Worm (Caenorhabditis elegans) whole organism, late embryonic: ENCODE results near the gene Y73B6BL.44.

ENCODE experiments used
- C38D4.7 ChIP-seq: fragments of 200-800 bp; sonication (Bioruptor generic); optimal IDR thresholded peaks from 2 replicates; lab custom pipeline; 2018; ENCODE audit warnings: mild to moderate bottlenecking, missing genetic modification characterization, moderate library complexity, missing compliant biosample characterization
- K02D7.2 ChIP-seq: sonication (generic microtip); optimal IDR thresholded peaks from 2 replicates; lab custom pipeline; 2017; ENCODE audit warnings: mild to moderate bottlenecking, missing genetic modification characterization, missing compliant biosample characterization
- Y22D7AL.16 ChIP-seq: sonication (generic microtip); optimal IDR thresholded peaks from 2 replicates; lab custom pipeline; 2016; ENCODE audit warnings: missing genetic modification characterization, missing compliant biosample characterization
- ama-1 ChIP-seq: fragments of 150-350 bp; optimal IDR thresholded peaks from 2 replicates; lab custom pipeline; 2014
- ceh-19 ChIP-seq: fragments of 200-800 bp; sonication (Bioruptor generic); optimal IDR thresholded peaks from 2 replicates; lab custom pipeline; 2018; ENCODE audit warnings: mild to moderate bottlenecking, missing genetic modification characterization, missing compliant biosample characterization
- ceh-30 ChIP-seq: fragments of 150-350 bp; optimal IDR thresholded peaks from 2 replicates; lab custom pipeline; 2014; ENCODE audit warnings: missing biosample characterization, missing genetic modification characterization
- ceh-34 ChIP-seq: sonication (generic microtip); optimal IDR thresholded peaks from 2 replicates; lab custom pipeline; 2016; ENCODE audit warnings: mild to moderate bottlenecking, missing genetic modification characterization, missing compliant biosample characterization
- ceh-45 ChIP-seq: fragments of 200-800 bp; sonication (Bioruptor generic); IDR thresholded peaks from 2 replicates; pipeline ENCODE4 v1.3.6; 2022; ENCODE audit warnings: missing genetic modification reagents, missing genetic modification characterization, missing compliant biosample characterization
- ceh-48 ChIP-seq: sonication (generic microtip); optimal IDR thresholded peaks from 2 replicates; lab custom pipeline; 2016; ENCODE audit warnings: missing genetic modification characterization, inconsistent platforms, missing compliant biosample characterization
- che-1 ChIP-seq: sonication (generic microtip); optimal IDR thresholded peaks from 2 replicates; lab custom pipeline; 2016; ENCODE audit warnings: mild to moderate bottlenecking, missing genetic modification characterization, missing compliant biosample characterization
- dmd-4 ChIP-seq: sonication (generic microtip); optimal IDR thresholded peaks from 2 replicates; lab custom pipeline; 2016; ENCODE audit warnings: borderline replicate concordance, missing genetic modification characterization, missing compliant biosample characterization
- dve-1 ChIP-seq: sonication (generic microtip); optimal IDR thresholded peaks from 2 replicates; lab custom pipeline; 2017; ENCODE audit warnings: antibody characterized with exemption, mild to moderate bottlenecking, missing genetic modification characterization, missing compliant biosample characterization
- fkh-10 ChIP-seq: fragments of 150-350 bp; optimal IDR thresholded peaks from 2 replicates; lab custom pipeline; 2014; ENCODE audit warnings: missing biosample characterization, missing genetic modification reagents, missing genetic modification characterization
- gmeb-2 ChIP-seq: sonication (generic microtip); optimal IDR thresholded peaks from 2 replicates; lab custom pipeline; 2016; ENCODE audit warnings: missing genetic modification characterization, inconsistent platforms, missing compliant biosample characterization
- hlh-13 ChIP-seq: fragments of 200-800 bp; sonication (Bioruptor generic); optimal IDR thresholded peaks from 2 replicates; lab custom pipeline; 2018; ENCODE audit warnings: mild to moderate bottlenecking, missing genetic modification characterization, missing compliant biosample characterization
- hlh-15 ChIP-seq: sonication (generic microtip); optimal IDR thresholded peaks from 2 replicates; lab custom pipeline; 2016; ENCODE audit warnings: missing genetic modification characterization, missing compliant biosample characterization
- hlh-30 ChIP-seq: sonication (generic microtip); optimal IDR thresholded peaks from 2 replicates; lab custom pipeline; 2017; ENCODE audit warnings: antibody characterized with exemption, missing genetic modification characterization, missing compliant biosample characterization; ENCODE audit not compliant: insufficient read depth
- hlh-6 ChIP-seq: sonication (generic microtip); optimal IDR thresholded peaks from 2 replicates; lab custom pipeline; 2016; ENCODE audit warnings: missing genotype, missing genetic modification characterization, missing compliant biosample characterization
- hlh-8 ChIP-seq: sonication (generic microtip); optimal IDR thresholded peaks from 2 replicates; lab custom pipeline; 2016; ENCODE audit warnings: missing genotype, missing genetic modification characterization, missing compliant biosample characterization
- lim-6 ChIP-seq: sonication (generic microtip); optimal IDR thresholded peaks from 2 replicates; lab custom pipeline; 2016; ENCODE audit warnings: missing genetic modification characterization, missing compliant biosample characterization
- lin-11 ChIP-seq: fragments of 200-800 bp; sonication (Bioruptor generic); optimal IDR thresholded peaks from 2 replicates; lab custom pipeline; 2018; ENCODE audit warnings: mild to moderate bottlenecking, missing genetic modification characterization, missing compliant biosample characterization
- mec-3 ChIP-seq: sonication (generic microtip); optimal IDR thresholded peaks from 2 replicates; lab custom pipeline; 2016; ENCODE audit warnings: borderline replicate concordance, missing genetic modification characterization, missing compliant biosample characterization
- nfya-1 ChIP-seq: sonication (generic microtip); optimal IDR thresholded peaks from 2 replicates; lab custom pipeline; 2017; ENCODE audit warnings: missing genetic modification characterization, mild to moderate bottlenecking, missing compliant biosample characterization, antibody characterized with exemption, moderate library complexity
- nhr-11 ChIP-seq: fragments of 150-350 bp; optimal IDR thresholded peaks from 2 replicates; lab custom pipeline; 2014; ENCODE audit warnings: missing biosample characterization, missing genetic modification characterization
- nhr-232 ChIP-seq: sonication (generic microtip); optimal IDR thresholded peaks from 2 replicates; lab custom pipeline; 2016; ENCODE audit warnings: missing genetic modification characterization, missing compliant biosample characterization
- pag-3 ChIP-seq: sonication (generic microtip); optimal IDR thresholded peaks from 2 replicates; lab custom pipeline; 2016; ENCODE audit warnings: missing compliant biosample characterization, missing genetic modification characterization, borderline replicate concordance
- pat-9 ChIP-seq: fragments of 200-800 bp; sonication (Bioruptor generic); optimal IDR thresholded peaks from 2 replicates; lab custom pipeline; 2018; ENCODE audit warnings: mild to moderate bottlenecking, missing genetic modification characterization, moderate library complexity, missing compliant biosample characterization
- pax-1 ChIP-seq: fragments of 150-350 bp; optimal IDR thresholded peaks from 2 replicates; lab custom pipeline; 2014; ENCODE audit warnings: missing biosample characterization, missing genetic modification characterization
- pha-2 ChIP-seq: sonication (generic microtip); optimal IDR thresholded peaks from 2 replicates; lab custom pipeline; 2017; ENCODE audit warnings: mild to moderate bottlenecking, missing genetic modification characterization, missing compliant biosample characterization
- pha-4 ChIP-seq: fragments of 150-350 bp; optimal IDR thresholded peaks from 2 replicates; lab custom pipeline; 2018; ENCODE audit warnings: missing biosample characterization, missing genetic modification reagents, missing genetic modification characterization
- pros-1 ChIP-seq: fragments of 150-350 bp; optimal IDR thresholded peaks from 2 replicates; lab custom pipeline; 2014; ENCODE audit warnings: missing biosample characterization, missing genetic modification reagents, missing genetic modification characterization
- ref-2 ChIP-seq: sonication (generic microtip); optimal IDR thresholded peaks from 2 replicates; lab custom pipeline; 2016; ENCODE audit warnings: missing genetic modification characterization, missing compliant biosample characterization
- sox-2 ChIP-seq: fragments of 200-800 bp; sonication (Bioruptor generic); IDR thresholded peaks from 2 replicates; pipeline ENCODE4 v1.3.6; 2022; ENCODE audit warnings: missing genetic modification reagents, missing genetic modification characterization, missing compliant biosample characterization
- syd-9 ChIP-seq: sonication (generic microtip); optimal IDR thresholded peaks from 2 replicates; lab custom pipeline; 2016; ENCODE audit warnings: mild to moderate bottlenecking, missing genetic modification characterization, moderate library complexity, missing compliant biosample characterization
- ttx-3 ChIP-seq: sonication (generic microtip); optimal IDR thresholded peaks from 2 replicates; lab custom pipeline; 2016; ENCODE audit warnings: missing genetic modification reagents, missing genetic modification characterization, missing compliant biosample characterization
- unc-42 ChIP-seq: sonication (generic microtip); optimal IDR thresholded peaks from 2 replicates; lab custom pipeline; 2016; ENCODE audit warnings: missing genotype, missing genetic modification characterization, missing compliant biosample characterization
- unc-55 ChIP-seq: sonication (generic microtip); optimal IDR thresholded peaks from 2 replicates; lab custom pipeline; 2017; ENCODE audit warnings: missing biosample characterization, missing genetic modification reagents, missing genetic modification characterization
- ztf-16 ChIP-seq: sonication (generic microtip); optimal IDR thresholded peaks from 2 replicates; lab custom pipeline; 2017; ENCODE audit warnings: missing genetic modification characterization, missing compliant biosample characterization

Y73B6BL.44 gene

ce11 chrIV:6493299-6493698, at the start of gene Y73B6BL.44:
Gene Y73B6BL.44 (plus strand): TSS chrIV:6493599.
- TF ChIP-seq dmd-4 (tag; lab: Kevin White, UChicago) (no peak), ceh-34 (no peak), pha-2 (no peak), sox-2 (GFP tag; lab: Robert Waterston, UW) (no peak), pax-1 (tag; lab: Kevin White, UChicago) (no peak), pros-1 (tag; lab: Kevin White, UChicago) (no peak), nfya-1 (tag; lab: Kevin White, UChicago) (no peak), ref-2 (tag; lab: Kevin White, UChicago) (no peak), gmeb-2 (tag; lab: Kevin White, UChicago) (no peak), ceh-30 (tag; lab: Kevin White, UChicago) (no peak), hlh-15 (tag; lab: Kevin White, UChicago) (no peak), ceh-19 (GFP tag; lab: Kevin White, UChicago) (no peak), hlh-6 (tag; lab: Kevin White, UChicago) (no peak), ztf-16 (tag; lab: Kevin White, UChicago) (no peak), unc-42 (tag; lab: Kevin White, UChicago) (no peak), lin-11 (tag; lab: Kevin White, UChicago) (no peak), ceh-45 (GFP tag; lab: Robert Waterston, UW) (no peak), nhr-232 (tag; lab: Kevin White, UChicago) (no peak), K02D7.2 (no peak)
- TF ChIP-seq, all 69 proteins: peak for 0

- TF ChIP-seq unc-55 (GFP tag; lab: Kevin White, UChicago) (no peak), ama-1 (lab: Kevin White, UChicago) (no peak), syd-9 (tag; lab: Kevin White, UChicago) (no peak), ceh-48 (tag; lab: Kevin White, UChicago) (no peak), pag-3 (no peak), pha-4 (no peak)
These were observed 35.9 kb upstream of the Y73B6BL.44 start, which contains the start of gene lgc-10 for ce11 chrIV:6457472-6457871. Gene lgc-10 (minus strand): TSS chrIV:6457572.

ce11 chrIV:6460596-6460995, 32.8 kb upstream of the Y73B6BL.44 start:
- TF ChIP-seq hlh-13 (GFP tag; lab: Kevin White, UChicago) (no peak), ttx-3 (tag; lab: Kevin White, UChicago) (no peak), Y22D7AL.16 (no peak), ceh-48 (tag; lab: Kevin White, UChicago) (no peak), fkh-10 (no peak), nhr-11 (tag; lab: Kevin White, UChicago) (no peak), ceh-34 (no peak), hlh-30 (tag; lab: Kevin White, UChicago) (no peak), mec-3 (tag; lab: Kevin White, UChicago) (no peak), hlh-8 (no peak), gmeb-2 (tag; lab: Kevin White, UChicago) (no peak), pax-1 (tag; lab: Kevin White, UChicago) (no peak), C38D4.7 (no peak), dmd-4 (tag; lab: Kevin White, UChicago) (no peak), hlh-15 (tag; lab: Kevin White, UChicago) (no peak), lim-6 (tag; lab: Kevin White, UChicago) (no peak), pag-3 (no peak), dve-1 (tag; lab: Kevin White, UChicago) (no peak)
- TF ChIP-seq, all 69 proteins: peak for 0

- TF ChIP-seq lim-6 (tag; lab: Kevin White, UChicago) (no peak), pax-1 (tag; lab: Kevin White, UChicago) (no peak), che-1 (tag; lab: Kevin White, UChicago) (no peak), pat-9 (tag; lab: Kevin White, UChicago) (no peak), gmeb-2 (tag; lab: Kevin White, UChicago) (no peak)
These were observed 29.4 kb upstream of the Y73B6BL.44 start, which contains the start of gene acr-25 for ce11 chrIV:6464005-6464404. Gene acr-25 (plus strand): TSS chrIV:6464305.
